Worm (Caenorhabditis elegans): ENCODE results near the gene tkr-3.
"Not testable (repeated sequence)": the region's sequence is repeated elsewhere in the genome, so short reads cannot be mapped to it uniquely, and the experiment has no call there.

- TF ChIP-seq ets-7 (tag; optimal IDR thresholded peaks at IDR 0.05); hnd-1 (tag; optimal IDR thresholded peaks at IDR 0.05); B0310.2 (tag; optimal IDR thresholded peaks at IDR 0.05); sea-1 (GFP tag; conservative IDR thresholded peaks at IDR 0.05); flt-1 (GFP tag; IDR thresholded peaks at IDR 0.05); ama-1 (optimal IDR thresholded peaks at IDR 0.05); F13C5.2 (tag; optimal IDR thresholded peaks at IDR 0.05); ceh-13 (GFP tag; optimal IDR thresholded peaks at IDR 0.05); ceh-36 (tag; optimal IDR thresholded peaks at IDR 0.05); pes-1 (GFP tag; IDR thresholded peaks at IDR 0.05); tra-4 (tag; optimal IDR thresholded peaks at IDR 0.05); tbx-11 (GFP tag; IDR thresholded peaks at IDR 0.05); hmbx-1 (tag; optimal IDR thresholded peaks at IDR 0.05); aly-1 (tag; optimal IDR thresholded peaks at IDR 0.05): not testable (repeated sequence)
Observed at ce11 chrIV:5162941-5163340, 41.0 kb upstream of the tkr-3 start, which contains the start of the genes nspd-3 and C24D10.2.
